Worm (Caenorhabditis elegans): Measurements from ENCODE around the gene Y79H2A.3.

Gene Y79H2A.3

ce11 chrIII:11981539-11981938 is 70.6 kb downstream of the Y79H2A.3 start (continued):
- peak; percentile 52 for TF ChIP-seq lin-13 (GFP tag; optimal IDR thresholded peaks at IDR 0.05)
- TF ChIP-seq snpc-1.2 (GFP tag; IDR thresholded peaks at IDR 0.05), result no peak
- peak; percentile 30 to 83 for TF ChIP-seq mdl-1 (tag; optimal IDR thresholded peaks at IDR 0.05)
- no peak for TF ChIP-seq lir-3 (tag; optimal IDR thresholded peaks at IDR 0.05)
- peak; percentile 42 for TF ChIP-seq nhr-28 (tag; optimal IDR thresholded peaks at IDR 0.05)
- 0 out of 2 replicates have a peak, but pooled peaks have one; percentile 38 for TF ChIP-seq ctbp-1 (GFP tag; IDR thresholded peaks at IDR 0.05)
- no peak for TF ChIP-seq T20F7.1 (GFP tag; optimal IDR thresholded peaks at IDR 0.05)
- TF ChIP-seq spr-1 (tag; optimal IDR thresholded peaks at IDR 0.05), result no peak
- TF ChIP-seq tra-1 (GFP tag; IDR thresholded peaks at IDR 0.05), result no peak
- no peak for TF ChIP-seq nhr-10 (tag; optimal IDR thresholded peaks at IDR 0.05)
- no peak for TF ChIP-seq spr-3 (GFP tag; optimal IDR thresholded peaks at IDR 0.05)
- no peak for TF ChIP-seq php-3 (GFP tag; IDR thresholded peaks at IDR 0.05)
- no peak for TF ChIP-seq ama-1 (optimal IDR thresholded peaks at IDR 0.05)
- peak in 1 of 2 experiments; percentile 65 for TF ChIP-seq lsy-2 (tag; optimal IDR thresholded peaks at IDR 0.05)
- peak; percentile 48; the same call in 1 of the 2 replicates for TF ChIP-seq dmd-6 (GFP tag; IDR thresholded peaks at IDR 0.05)
- TF ChIP-seq nhr-42 (GFP tag; IDR thresholded peaks at IDR 0.05), result no peak
- TF ChIP-seq nhr-77 (tag; optimal IDR thresholded peaks at IDR 0.05), result peak; percentile 34
- no peak for TF ChIP-seq zip-11 (GFP tag; IDR thresholded peaks at IDR 0.05)
- no peak for TF ChIP-seq F10B5.3 (tag; optimal IDR thresholded peaks at IDR 0.05)
- TF ChIP-seq madf-9 (GFP tag; conservative IDR thresholded peaks at IDR 0.05), result no peak
- no peak for TF ChIP-seq nhr-48 (tag; optimal IDR thresholded peaks at IDR 0.05)
- no peak for TF ChIP-seq ceh-28 (tag; optimal IDR thresholded peaks at IDR 0.05)
- no peak for TF ChIP-seq vab-7 (GFP tag; IDR thresholded peaks at IDR 0.05)
- no peak for TF ChIP-seq unc-39 (tag; optimal IDR thresholded peaks at IDR 0.05)
- TF ChIP-seq hlh-30 (tag; optimal IDR thresholded peaks at IDR 0.05; ENCODE audit: insufficient read depth), result peak; percentile 87
- TF ChIP-seq lin-39 (tag; optimal IDR thresholded peaks at IDR 0.05), result no peak
- no peak for TF ChIP-seq lin-15B (tag; optimal IDR thresholded peaks at IDR 0.05)
- no peak for TF ChIP-seq F49E8.2 (tag; optimal IDR thresholded peaks at IDR 0.05; ENCODE audit: borderline replicate concordance)
- TF ChIP-seq lin-1 (GFP tag; IDR thresholded peaks at IDR 0.05), result no peak
- no peak for TF ChIP-seq Y75B8A.6 (GFP tag; IDR thresholded peaks at IDR 0.05)
- peak; percentile 6 for TF ChIP-seq nhr-6 (tag; optimal IDR thresholded peaks at IDR 0.05)
- no peak for TF ChIP-seq nhr-41 (GFP tag; IDR thresholded peaks at IDR 0.05)
